Worm (Caenorhabditis elegans) whole organism, L3 larva: ENCODE results near the gene Y22D7AL.1.

Experiments
- R02D3.7 ChIP-seq: fragments of 150-350 bp; optimal IDR thresholded peaks from 2 replicates; lab custom pipeline; 2014; ENCODE audit warnings: missing biosample characterization, missing genetic modification characterization
- ZK546.5 ChIP-seq: sonication (generic microtip); optimal IDR thresholded peaks from 2 replicates; lab custom pipeline; 2017; ENCODE audit warnings: missing biosample characterization, missing genetic modification characterization
- aly-2 ChIP-seq: fragments of 150-350 bp; optimal IDR thresholded peaks from 2 replicates; lab custom pipeline; 2014; ENCODE audit warnings: missing biosample characterization, missing genetic modification characterization
- ama-1 ChIP-seq: fragments of 150-350 bp; optimal IDR thresholded peaks from 2 replicates; lab custom pipeline; 2018
- ceh-16 ChIP-seq: sonication (generic microtip); optimal IDR thresholded peaks from 2 replicates; lab custom pipeline; 2017; ENCODE audit warnings: missing biosample characterization, missing genetic modification characterization
- ceh-28 ChIP-seq: fragments of 150-350 bp; optimal IDR thresholded peaks from 2 replicates; lab custom pipeline; 2014; ENCODE audit warnings: missing biosample characterization, missing genetic modification reagents, missing genetic modification characterization
- ceh-82 ChIP-seq: fragments of 150-350 bp; optimal IDR thresholded peaks from 2 replicates; lab custom pipeline; 2014; ENCODE audit warnings: missing biosample characterization, missing genetic modification characterization
- ceh-9 ChIP-seq: sonication (generic microtip); optimal IDR thresholded peaks from 2 replicates; lab custom pipeline; 2018; ENCODE audit warnings: missing biosample characterization, missing genetic modification characterization
- egl-27 ChIP-seq: sonication (generic microtip); optimal IDR thresholded peaks from 4 replicates; lab custom pipeline; 2017; ENCODE audit warnings: missing biosample characterization, missing genetic modification reagents, missing genetic modification characterization
- egl-5 ChIP-seq: fragments of 150-350 bp; optimal IDR thresholded peaks from 2 replicates; lab custom pipeline; 2017; ENCODE audit warnings: missing biosample characterization, missing genetic modification reagents, missing genetic modification characterization, inconsistent platforms
- elt-1 ChIP-seq: fragments of 150-350 bp; optimal IDR thresholded peaks from 2 replicates; lab custom pipeline; 2014; ENCODE audit warnings: missing biosample characterization, missing genetic modification characterization
- elt-2 ChIP-seq: sonication (generic microtip); optimal IDR thresholded peaks from 2 replicates; lab custom pipeline; 2016; ENCODE audit warnings: missing genetic modification reagents, mild to moderate bottlenecking, missing genetic modification characterization, missing compliant biosample characterization
- elt-3 ChIP-seq, 3 experiments: fragments of 150-350 bp in 1 of 3; sonication (generic microtip) in 2 of 3; optimal IDR thresholded peaks; 2 replicates in 2 of 3; 4 replicates in 1 of 3; lab custom pipeline; 2014 to 2017; ENCODE audit warnings: missing biosample characterization in 3 of 3, missing genetic modification characterization in 3 of 3
- fkh-10 ChIP-seq: sonication (generic microtip); optimal IDR thresholded peaks from 2 replicates; lab custom pipeline; 2017; ENCODE audit warnings: missing biosample characterization, missing genetic modification reagents, missing genetic modification characterization
- fkh-2 ChIP-seq: fragments of 150-350 bp; optimal IDR thresholded peaks from 2 replicates; lab custom pipeline; 2014; ENCODE audit warnings: missing biosample characterization, missing genetic modification reagents, missing genetic modification characterization
- fos-1 ChIP-seq: fragments of 150-350 bp; optimal IDR thresholded peaks from 2 replicates; lab custom pipeline; 2014; ENCODE audit warnings: missing biosample characterization, missing genetic modification characterization
- hmg-11 ChIP-seq: sonication (generic microtip); optimal IDR thresholded peaks from 2 replicates; lab custom pipeline; 2016; ENCODE audit warnings: missing genetic modification characterization, missing compliant biosample characterization
- lin-15B ChIP-seq: fragments of 150-350 bp; optimal IDR thresholded peaks from 2 replicates; lab custom pipeline; 2014; ENCODE audit warnings: missing biosample characterization, missing genetic modification characterization
- lin-39 ChIP-seq: fragments of 150-350 bp; optimal IDR thresholded peaks from 2 replicates; lab custom pipeline; 2018; ENCODE audit warnings: missing biosample characterization, missing genetic modification reagents, missing genetic modification characterization
- nfya-1 ChIP-seq: sonication (generic microtip); optimal IDR thresholded peaks from 2 replicates; lab custom pipeline; 2017; ENCODE audit warnings: missing genetic modification characterization, mild to moderate bottlenecking, missing compliant biosample characterization, antibody characterized with exemption, moderate library complexity; ENCODE audit not compliant: insufficient read depth
- nhr-25 ChIP-seq: sonication (generic microtip); optimal IDR thresholded peaks from 2 replicates; lab custom pipeline; 2017; ENCODE audit warnings: missing biosample characterization, missing genetic modification characterization
- nhr-28 ChIP-seq: fragments of 150-350 bp; optimal IDR thresholded peaks from 2 replicates; lab custom pipeline; 2014; ENCODE audit warnings: missing biosample characterization, missing genetic modification characterization
- nhr-67 ChIP-seq: fragments of 150-350 bp; optimal IDR thresholded peaks from 2 replicates; lab custom pipeline; 2014; ENCODE audit warnings: missing biosample characterization, missing genetic modification characterization
- nhr-77 ChIP-seq: fragments of 150-350 bp; optimal IDR thresholded peaks from 2 replicates; lab custom pipeline; 2014; ENCODE audit warnings: missing biosample characterization, missing genetic modification characterization
- pha-4 ChIP-seq: fragments of 150-350 bp; optimal IDR thresholded peaks from 2 replicates; lab custom pipeline; 2014; ENCODE audit warnings: missing biosample characterization, missing genetic modification reagents, missing genetic modification characterization
- pqm-1 ChIP-seq: fragments of 150-350 bp; optimal IDR thresholded peaks from 2 replicates; lab custom pipeline; 2017; ENCODE audit warnings: missing biosample characterization, missing genetic modification characterization, inconsistent platforms
- sea-2 ChIP-seq: fragments of 150-350 bp; sonication (generic microtip); optimal IDR thresholded peaks from 4 replicates; lab custom pipeline; 2014; ENCODE audit warnings: missing biosample characterization, missing genetic modification reagents, missing genetic modification characterization
- skn-1 ChIP-seq: fragments of 150-350 bp; optimal IDR thresholded peaks from 2 replicates; lab custom pipeline; 2014; ENCODE audit warnings: missing biosample characterization, missing genetic modification characterization
- snpc-4 ChIP-seq: fragments of 150-350 bp; optimal IDR thresholded peaks from 2 replicates; lab custom pipeline; 2014; ENCODE audit warnings: missing biosample characterization, missing genetic modification characterization
- unc-39 ChIP-seq: sonication (generic microtip); optimal IDR thresholded peaks from 4 replicates; lab custom pipeline; 2017; ENCODE audit warnings: missing biosample characterization, missing genetic modification characterization
- zag-1 ChIP-seq: fragments of 150-350 bp; optimal IDR thresholded peaks from 2 replicates; lab custom pipeline; 2014; ENCODE audit warnings: missing biosample characterization, missing genetic modification characterization
- ztf-11 ChIP-seq: fragments of 150-350 bp; optimal IDR thresholded peaks from 2 replicates; lab custom pipeline; 2014; ENCODE audit warnings: missing biosample characterization, missing genetic modification characterization
- ztf-4 ChIP-seq: fragments of 150-350 bp; optimal IDR thresholded peaks from 2 replicates; lab custom pipeline; 2014; ENCODE audit warnings: missing biosample characterization, missing genetic modification characterization

Y22D7AL.1 gene

ce11 chrIII:1659763-1660162 lies 7.5 kb downstream of the Y22D7AL.1 start, which contains the start of gene Y22D7AL.15:
Gene Y22D7AL.15 (minus strand): TSS chrIII:1659863.
- TF ChIP-seq ztf-4 (tag; lab: Kevin White, UChicago) (no peak), fkh-10 (GFP tag; lab: Kevin White, UChicago) (no peak), aly-2 (tag; lab: Kevin White, UChicago) (no peak), skn-1 (tag; lab: Kevin White, UChicago) (no peak)

DNA sequence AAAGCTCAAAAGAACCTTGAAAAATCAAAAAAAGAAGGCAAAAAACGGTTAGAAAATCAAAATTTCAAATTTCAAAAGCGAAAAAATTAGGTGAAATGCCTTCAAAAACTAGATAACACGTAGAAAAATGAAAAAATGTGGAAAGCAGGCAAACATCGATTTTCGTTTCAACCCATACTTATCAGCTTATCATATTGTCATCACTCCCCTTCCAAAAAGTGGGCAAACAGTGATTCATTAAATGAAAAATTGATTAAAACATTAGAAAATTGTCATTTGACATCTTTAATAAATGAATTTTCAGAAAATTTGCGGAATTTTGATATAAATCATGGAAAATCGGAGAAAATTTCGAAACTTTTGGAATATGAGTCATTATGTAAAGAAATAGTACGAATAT lies 8.8 kb downstream of the Y22D7AL.1 start:
- TF ChIP-seq pqm-1 (tag; lab: Kevin White, UChicago) (peak; percentile 32), fkh-2 (tag; lab: Kevin White, UChicago) (no peak), fos-1 (tag; lab: Kevin White, UChicago) (no peak), pha-4 (peak; percentile 23), skn-1 (tag; lab: Kevin White, UChicago) (peak; percentile 9), nhr-67 (tag; lab: Kevin White, UChicago) (no peak), aly-2 (tag; lab: Kevin White, UChicago) (no peak), elt-2 (peak; percentile 65)

DNA sequence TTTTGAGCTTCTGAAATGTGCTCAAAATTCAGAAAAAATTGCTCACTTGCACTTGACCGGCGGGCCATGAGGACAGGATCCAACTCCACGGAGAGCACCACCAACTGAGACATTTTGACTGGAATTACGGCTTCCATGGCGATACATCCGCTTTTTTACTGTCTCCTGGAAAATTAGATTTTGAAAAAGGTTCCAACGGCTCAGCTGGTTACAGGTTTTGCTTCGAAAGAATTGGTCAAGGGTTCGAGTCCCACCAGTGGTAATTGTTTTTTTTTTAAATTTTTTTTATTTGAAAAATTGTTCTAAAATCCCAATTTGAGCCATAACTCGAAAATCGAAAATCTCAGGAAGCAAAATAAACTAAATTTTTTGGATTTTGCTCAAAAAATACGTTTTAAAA lies 10.1 kb downstream of the Y22D7AL.1 start:
- TF ChIP-seq ceh-9 (no peak), ceh-82 (no peak), nhr-77 (tag; lab: Kevin White, UChicago) (no peak), egl-5 (tag; lab: Kevin White, UChicago) (no peak), zag-1 (no peak), elt-1 (no peak), lin-15B (no peak), ZK546.5 (tag; lab: Kevin White, UChicago) (no peak), ztf-4 (tag; lab: Kevin White, UChicago) (no peak), pha-4 (no peak), nfya-1 (tag; lab: Kevin White, UChicago) (no peak), elt-3 (tag; optimal IDR thresholded peaks at IDR 0.05; lab: Kevin White, UChicago) (no peak), ceh-16 (no peak), ceh-28 (tag; lab: Kevin White, UChicago) (no peak)
- TF ChIP-seq, all 47 proteins: peak for 0

DNA sequence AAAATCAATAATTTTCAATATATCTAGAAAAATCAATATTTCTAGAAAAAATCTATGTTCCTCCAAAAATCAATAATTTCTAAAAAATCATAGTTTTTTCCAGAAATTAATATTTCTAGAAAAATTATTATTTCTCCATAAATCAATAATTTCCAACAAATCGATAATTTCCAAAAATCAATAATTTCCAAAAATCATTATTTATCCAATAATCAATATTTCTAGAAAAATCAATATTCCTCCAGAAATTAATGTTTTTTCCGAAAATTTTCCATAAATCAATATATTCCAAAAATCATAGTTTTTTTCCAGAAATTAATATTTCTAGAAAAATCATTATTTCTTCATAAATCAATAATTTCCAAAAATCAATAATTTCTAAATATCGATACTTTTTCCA lies 10.8 kb downstream of the Y22D7AL.1 start:
- no peak for TF ChIP-seq hmg-11
- peak; percentile 95 for TF ChIP-seq ceh-28 (tag; lab: Kevin White, UChicago)
- TF ChIP-seq, all 47 proteins: peak for 1

ce11 chrIII:1664761-1665266 lies 12.5 kb downstream of the Y22D7AL.1 start, which contains the start of gene Y22D7AL.16:
Gene Y22D7AL.16 (minus strand): TSS chrIII:1665216.
- no peak for TF ChIP-seq aly-2 (tag; lab: Kevin White, UChicago)
- TF ChIP-seq ama-1 (lab: Kevin White, UChicago), result no peak
- TF ChIP-seq snpc-4, result no peak
- TF ChIP-seq R02D3.7 (tag; lab: Kevin White, UChicago), result no peak
- TF ChIP-seq elt-2, result no peak
- TF ChIP-seq nhr-28, result no peak
- no peak for TF ChIP-seq sea-2
- no peak for TF ChIP-seq ceh-28 (tag; lab: Kevin White, UChicago)
- no peak for TF ChIP-seq nhr-77 (tag; lab: Kevin White, UChicago)
- TF ChIP-seq unc-39 (tag; lab: Kevin White, UChicago), result no peak
- no peak for TF ChIP-seq ceh-9
- no peak for TF ChIP-seq ztf-11 (tag; lab: Kevin White, UChicago)
- no peak for TF ChIP-seq lin-15B
- TF ChIP-seq lin-39 (tag; lab: Kevin White, UChicago), result no peak
- no peak for TF ChIP-seq egl-27 (tag; lab: Kevin White, UChicago)
- no peak for TF ChIP-seq nhr-25 (tag; lab: Kevin White, UChicago)

ce11 chrIII:1665373-1665772 lies 13.1 kb downstream of the Y22D7AL.1 start:
- TF ChIP-seq ceh-28 (tag; lab: Kevin White, UChicago) (peak; percentile 60), ZK546.5 (tag; lab: Kevin White, UChicago) (no peak)
